Fruit fly (Drosophila melanogaster): Measurements from ENCODE around the gene CG6067.

- no peak for TF ChIP-seq cyc (GFP tag; optimal IDR thresholded peaks at IDR 0.05)
- TF ChIP-seq CG1621 (tag; optimal IDR thresholded peaks at IDR 0.05) = no peak
- no peak for TF ChIP-seq lz (GFP tag; optimal IDR thresholded peaks at IDR 0.05)
- TF ChIP-seq CG8319 (GFP tag; optimal IDR thresholded peaks at IDR 0.05) = no peak
- no peak for TF ChIP-seq CG11294 (GFP tag; IDR thresholded peaks at IDR 0.05)
- TF ChIP-seq Ets21C (GFP tag; optimal IDR thresholded peaks at IDR 0.05) = no peak
- TF ChIP-seq Sox102F (GFP tag; optimal IDR thresholded peaks at IDR 0.05) = no peak
- no peak for TF ChIP-seq pdm3 (GFP tag; optimal IDR thresholded peaks at IDR 0.05)
Observed at dm6 chrX:5914992-5915751, 40.3 kb upstream of the CG6067 start.
